Fruit fly (Drosophila melanogaster) whole organism, embryonic: ENCODE data around the gene CG9302.

Experiments used
- Atf3 ChIP-seq: fragments of 200-800 bp; sonication (Bioruptor generic); optimal IDR thresholded peaks from 3 replicates; lab custom pipeline; 2016; ENCODE audit warnings: missing biosample characterization, missing genetic modification characterization
- BEAF-32 ChIP-seq: fragments of 200-800 bp; sonication (Bioruptor generic); optimal IDR thresholded peaks from 3 replicates; lab custom pipeline; 2017; ENCODE audit warnings: missing biosample characterization, missing genetic modification characterization, mild to moderate bottlenecking, moderate library complexity, missing genetic modification reagents
- Bteb2 ChIP-seq: fragments of 200-800 bp; sonication (Bioruptor generic); optimal IDR thresholded peaks from 2 replicates; lab custom pipeline; 2016; ENCODE audit warnings: missing biosample characterization, missing genetic modification characterization
- CG10267 ChIP-seq: fragments of 200-800 bp; sonication (Bioruptor generic); optimal IDR thresholded peaks from 2 replicates; lab custom pipeline; 2018; ENCODE audit warnings: missing biosample characterization, mild to moderate bottlenecking, missing genetic modification characterization, moderate library complexity
- CG10274 ChIP-seq: fragments of 200-800 bp; sonication (Bioruptor generic); optimal IDR thresholded peaks from 3 replicates; lab custom pipeline; 2017; ENCODE audit warnings: missing biosample characterization, mild to moderate bottlenecking, missing genetic modification characterization
- CG11093 ChIP-seq: fragments of 200-800 bp; sonication (Bioruptor generic); IDR thresholded peaks from 3 replicates; pipeline ENCODE4 v1.3.6; 2022; ENCODE audit warnings: missing biosample characterization, missing genetic modification characterization
- CG13894 ChIP-seq: fragments of 200-800 bp; sonication (Bioruptor generic); optimal IDR thresholded peaks from 3 replicates; lab custom pipeline; 2018; ENCODE audit warnings: missing biosample characterization, mild to moderate bottlenecking, missing genetic modification characterization, moderate library complexity
- CG15479 ChIP-seq: fragments of 200-800 bp; sonication (Bioruptor generic); optimal IDR thresholded peaks from 3 replicates; lab custom pipeline; 2019; ENCODE audit warnings: missing biosample characterization, mild to moderate bottlenecking, missing genetic modification characterization, moderate library complexity
- CG15514 ChIP-seq: fragments of 200-800 bp; sonication (Bioruptor generic); optimal IDR thresholded peaks from 3 replicates; lab custom pipeline; 2017; ENCODE audit warnings: missing biosample characterization, missing genetic modification characterization, mild to moderate bottlenecking, moderate library complexity, missing genetic modification reagents
- CG1647 ChIP-seq: fragments of 200-800 bp; sonication (Bioruptor generic); optimal IDR thresholded peaks from 3 replicates; lab custom pipeline; 2016; ENCODE audit warnings: missing biosample characterization, missing genetic modification characterization
- CG17361 ChIP-seq: fragments of 200-800 bp; sonication (Bioruptor generic); IDR thresholded peaks from 3 replicates; pipeline ENCODE4 v1.3.6; 2022; ENCODE audit warnings: missing biosample characterization, missing genetic modification characterization
- CG2199 ChIP-seq: fragments of 200-800 bp; sonication (Bioruptor generic); IDR thresholded peaks from 3 replicates; pipeline ENCODE4 v1.3.6; 2022; ENCODE audit warnings: missing biosample characterization, missing genetic modification characterization
- CG3163 ChIP-seq: fragments of 200-800 bp; sonication (Bioruptor generic); optimal IDR thresholded peaks from 3 replicates; lab custom pipeline; 2016; ENCODE audit warnings: missing biosample characterization, missing genetic modification characterization
- CG3726 ChIP-seq: fragments of 200-800 bp; sonication (Bioruptor generic); IDR thresholded peaks from 3 replicates; pipeline ENCODE4, ENCODE4 v1.3.6; 2022; ENCODE audit warnings: missing biosample characterization, missing genetic modification characterization
- CG4617 ChIP-seq: fragments of 200-800 bp; sonication (Bioruptor generic); optimal IDR thresholded peaks from 3 replicates; lab custom pipeline; 2016; ENCODE audit warnings: missing biosample characterization, missing genetic modification characterization, borderline replicate concordance
- CG6854 ChIP-seq: fragments of 200-800 bp; sonication (Bioruptor generic); optimal IDR thresholded peaks from 3 replicates; lab custom pipeline; 2017; ENCODE audit warnings: missing biosample characterization, mild to moderate bottlenecking, missing genetic modification characterization
- CG7271 ChIP-seq: fragments of 200-800 bp; sonication (Bioruptor generic); optimal IDR thresholded peaks from 2 replicates; lab custom pipeline; 2018; ENCODE audit warnings: missing biosample characterization, mild to moderate bottlenecking, missing genetic modification characterization, moderate library complexity
- CG9817 ChIP-seq: fragments of 200-800 bp; sonication (Bioruptor generic); optimal IDR thresholded peaks from 2 replicates; lab custom pipeline; 2018; ENCODE audit warnings: missing biosample characterization, mild to moderate bottlenecking, missing genetic modification characterization, moderate library complexity
- CG9932 ChIP-seq: fragments of 200-800 bp; sonication (Bioruptor generic); IDR thresholded peaks from 2 replicates; pipeline ENCODE4 v1.3.6; 2022; ENCODE audit warnings: missing biosample characterization, missing genetic modification characterization
- Chrac-16 ChIP-seq: fragments of 200-800 bp; sonication (Bioruptor generic); optimal IDR thresholded peaks from 3 replicates; lab custom pipeline; 2016; ENCODE audit warnings: missing biosample characterization, missing genetic modification characterization
- D19B ChIP-seq: fragments of 200-800 bp; sonication (Bioruptor generic); optimal IDR thresholded peaks from 2 replicates; lab custom pipeline; 2017; ENCODE audit warnings: missing biosample characterization, mild to moderate bottlenecking, missing genetic modification characterization
- E2f2 ChIP-seq: fragments of 200-800 bp; sonication (Bioruptor generic); IDR thresholded peaks from 2 replicates; pipeline ENCODE4 v1.3.6; 2022; ENCODE audit warnings: missing biosample characterization, missing genetic modification characterization
- Eip74EF ChIP-seq, 2 experiments: fragments of 200-800 bp in 1 of 2; fragments of >200 bp in 1 of 2; sonication (Bioruptor generic) in 1 of 2; optimal IDR thresholded peaks; 2 replicates each; lab custom pipeline; 2017 to 2019; ENCODE audit warnings: missing biosample characterization in 2 of 2, missing genetic modification characterization in 2 of 2, mild to moderate bottlenecking in 1 of 2, moderate library complexity in 1 of 2
- Ets65A ChIP-seq: fragments of 200-800 bp; sonication (Bioruptor generic); peaks from one replicate; lab custom pipeline; 2016; ENCODE audit warnings: missing biosample characterization, missing genetic modification characterization
- Ets97D ChIP-seq: fragments of 200-800 bp; sonication (Bioruptor generic); optimal IDR thresholded peaks from 3 replicates; lab custom pipeline; 2016; ENCODE audit warnings: missing biosample characterization, missing genetic modification characterization
- Hand ChIP-seq: fragments of 200-800 bp; sonication (Bioruptor generic); optimal IDR thresholded peaks from 2 replicates; lab custom pipeline; 2017; ENCODE audit warnings: mild to moderate bottlenecking, missing biosample characterization, missing genetic modification reagents, missing genetic modification characterization
- Lhr ChIP-seq: fragments of 200-800 bp; sonication (Bioruptor generic); optimal IDR thresholded peaks from 3 replicates; lab custom pipeline; 2017; ENCODE audit warnings: mild to moderate bottlenecking, missing biosample characterization, missing genetic modification reagents, missing genetic modification characterization
- Nf-YB ChIP-seq: fragments of 200-800 bp; sonication (Bioruptor generic); optimal IDR thresholded peaks from 3 replicates; lab custom pipeline; 2019; ENCODE audit warnings: missing biosample characterization, mild to moderate bottlenecking, missing genetic modification characterization, moderate library complexity
- al ChIP-seq: fragments of 200-800 bp; sonication (Bioruptor generic); IDR thresholded peaks from 2 replicates; pipeline ENCODE4 v1.3.6; 2022; ENCODE audit warnings: missing biosample characterization, missing genetic modification characterization
- amos ChIP-seq: fragments of 200-800 bp; sonication (Bioruptor generic); IDR thresholded peaks from 2 replicates; pipeline ENCODE4 v1.3.6; 2022; ENCODE audit warnings: missing biosample characterization, missing genetic modification characterization; ENCODE audit not compliant: partially characterized antibody
- bcd ChIP-seq: fragments of 200-800 bp; sonication (Bioruptor generic); optimal IDR thresholded peaks from 2 replicates; lab custom pipeline; 2017; ENCODE audit warnings: missing biosample characterization, mild to moderate bottlenecking, missing genetic modification characterization
- cas ChIP-seq: fragments of 200-800 bp; sonication (Bioruptor generic); IDR thresholded peaks from 2 replicates; pipeline ENCODE4 v1.3.6; 2022; ENCODE audit warnings: missing biosample characterization, missing genetic modification characterization
- chif ChIP-seq, 2 experiments: fragments of 200-800 bp; sonication (Bioruptor generic); optimal IDR thresholded peaks; 3 replicates each; lab custom pipeline; 2016; ENCODE audit warnings: missing biosample characterization in 2 of 2, missing genetic modification characterization in 2 of 2
- dati ChIP-seq: fragments of 200-800 bp; sonication (Bioruptor generic); IDR thresholded peaks from 2 replicates; pipeline ENCODE4 v1.3.6; 2022; ENCODE audit warnings: missing biosample characterization, missing genetic modification characterization
- en ChIP-seq: fragments of 200-800 bp; sonication (Bioruptor generic); optimal IDR thresholded peaks from 2 replicates; lab custom pipeline; 2016; ENCODE audit warnings: missing biosample characterization, missing genetic modification characterization
- gfzf ChIP-seq: fragments of 200-800 bp; sonication (Bioruptor generic); optimal IDR thresholded peaks from 2 replicates; lab custom pipeline; 2016; ENCODE audit warnings: missing biosample characterization, mild to moderate bottlenecking, missing genetic modification characterization, moderate library complexity
- grau ChIP-seq: fragments of 200-800 bp; optimal IDR thresholded peaks from 3 replicates; lab custom pipeline; 2019; ENCODE audit warnings: missing biosample characterization, mild to moderate bottlenecking, missing genetic modification characterization, moderate library complexity
- ham ChIP-seq: fragments of 200-800 bp; sonication (Bioruptor generic); IDR thresholded peaks from 2 replicates; pipeline ENCODE4 v1.3.6; 2022; ENCODE audit warnings: missing biosample characterization, missing genetic modification characterization
- jumu ChIP-seq: fragments of 200-800 bp; sonication (Bioruptor generic); optimal IDR thresholded peaks from 3 replicates; lab custom pipeline; 2016; ENCODE audit warnings: missing biosample characterization, missing genetic modification characterization
- org-1 ChIP-seq: fragments of 200-800 bp; sonication (Bioruptor generic); optimal IDR thresholded peaks from 2 replicates; lab custom pipeline; 2017; ENCODE audit warnings: missing biosample characterization, missing genetic modification characterization
- otp ChIP-seq: fragments of 200-800 bp; sonication (Bioruptor generic); IDR thresholded peaks from 3 replicates; pipeline ENCODE4, ENCODE4 v1.3.6; 2022; ENCODE audit warnings: missing biosample characterization, missing genetic modification characterization
- phol ChIP-seq: fragments of 200-800 bp; sonication (Bioruptor generic); optimal IDR thresholded peaks from 3 replicates; lab custom pipeline; 2018; ENCODE audit warnings: missing biosample characterization, mild to moderate bottlenecking, missing genetic modification characterization, moderate library complexity
- psq ChIP-seq: fragments of 200-800 bp; sonication (Bioruptor generic); optimal IDR thresholded peaks from 2 replicates; lab custom pipeline; 2017; ENCODE audit warnings: missing biosample characterization, missing genetic modification characterization
- run ChIP-seq: fragments of 200-800 bp; sonication (Bioruptor generic); optimal IDR thresholded peaks from 3 replicates; lab custom pipeline; 2018; ENCODE audit warnings: missing biosample characterization, mild to moderate bottlenecking, missing genetic modification characterization
- scrt ChIP-seq: fragments of 200-800 bp; sonication (Bioruptor generic); optimal IDR thresholded peaks from 2 replicates; lab custom pipeline; 2018; ENCODE audit warnings: missing biosample characterization, mild to moderate bottlenecking, missing genetic modification characterization, moderate library complexity
- slbo ChIP-seq: fragments of 200-800 bp; sonication (Bioruptor generic); IDR thresholded peaks from 2 replicates; pipeline ENCODE4 v1.3.6; 2022; ENCODE audit warnings: missing biosample characterization, missing genetic modification characterization
- tup ChIP-seq: fragments of 200-800 bp; sonication (Bioruptor generic); optimal IDR thresholded peaks from 2 replicates; lab custom pipeline; 2016; ENCODE audit warnings: missing biosample characterization, mild to moderate bottlenecking, missing genetic modification characterization, moderate library complexity
- unpg ChIP-seq: fragments of 200-800 bp; sonication (Bioruptor generic); optimal IDR thresholded peaks from 3 replicates; lab custom pipeline; 2018; ENCODE audit warnings: missing biosample characterization, mild to moderate bottlenecking, missing genetic modification characterization, moderate library complexity
- wdn ChIP-seq: fragments of 200-800 bp; sonication (Bioruptor generic); IDR thresholded peaks from 2 replicates; pipeline ENCODE4 v1.3.6; 2022; ENCODE audit warnings: missing biosample characterization, missing genetic modification characterization
- wor ChIP-seq: fragments of 200-800 bp; sonication (Bioruptor generic); IDR thresholded peaks from 2 replicates; pipeline ENCODE4 v1.3.6; 2022; ENCODE audit warnings: missing biosample characterization, missing genetic modification characterization

Gene CG9302

dm6 chr2L:13378488-13378964, at the start of gene CG9302, which contains the start of gene beta'COP (continued):
- TF ChIP-seq tup (GFP tag; lab: Kevin White, UChicago), result peak; percentile 1
- no peak for TF ChIP-seq CG6854 (GFP tag; lab: Kevin White, UChicago)
- TF ChIP-seq CG10267 (tag; lab: Kevin White, UChicago), result peak; percentile 70
- TF ChIP-seq CG7271 (tag; lab: Kevin White, UChicago), result no peak
- peak; percentile 67 for TF ChIP-seq CG15514 (GFP tag; lab: Kevin White, UChicago)
- no peak; the same call in 1 of the 2 replicates for TF ChIP-seq wdn (GFP tag; lab: Robert Waterston, UW)
- peak; percentile 18 for TF ChIP-seq psq (GFP tag; lab: Kevin White, UChicago)
- TF ChIP-seq dati, result no peak
- peak; percentile 67 for TF ChIP-seq scrt (GFP tag; lab: Kevin White, UChicago)
- TF ChIP-seq run (tag; lab: Kevin White, UChicago), result no peak
- TF ChIP-seq CG2199 (GFP tag; lab: Robert Waterston, UW), result 0 out of 3 replicates have a peak, but pooled peaks have one; percentile 25
- TF ChIP-seq en, result no peak
- TF ChIP-seq bcd, result peak; percentile 80
- no peak for TF ChIP-seq CG15479
- TF ChIP-seq CG9932, result peak; percentile 81
- TF ChIP-seq CG17361, result peak; percentile 90
- peak; percentile 66 for TF ChIP-seq Chrac-16 (GFP tag; lab: Kevin White, UChicago)
- TF ChIP-seq phol (tag; lab: Kevin White, UChicago), result peak; percentile 81
- no peak for TF ChIP-seq jumu (GFP tag; lab: Kevin White, UChicago)
- peak; percentile 14 for TF ChIP-seq Lhr
- no peak for TF ChIP-seq gfzf (GFP tag; lab: Kevin White, UChicago)
- TF ChIP-seq cas (GFP tag; lab: Robert Waterston, UW), result no peak
- TF ChIP-seq amos (GFP tag; lab: Robert Waterston, UW), result peak; percentile 63
- TF ChIP-seq slbo (GFP tag; lab: Robert Waterston, UW), result peak; percentile 73
- TF ChIP-seq Hand (GFP tag; lab: Kevin White, UChicago), result no peak
- no peak for TF ChIP-seq Atf3 (GFP tag; lab: Kevin White, UChicago)
- no peak for TF ChIP-seq Bteb2 (GFP tag; lab: Kevin White, UChicago)
- no peak for TF ChIP-seq org-1
- TF ChIP-seq al (GFP tag; lab: Robert Waterston, UW), result peak; percentile 59; the same call in 1 of the 2 replicates
- TF ChIP-seq E2f2, result 0 out of 2 replicates have a peak, but pooled peaks have one; percentile 22
- no peak for TF ChIP-seq CG3726
- TF ChIP-seq grau (tag; lab: Kevin White, UChicago), result peak; percentile 81
- TF ChIP-seq CG1647 (GFP tag; lab: Kevin White, UChicago), result peak; percentile 25
- peak; percentile 85 for TF ChIP-seq BEAF-32
- TF ChIP-seq D19B, result no peak
- TF ChIP-seq unpg (GFP tag; lab: Kevin White, UChicago), result peak; percentile 58
- TF ChIP-seq Ets97D (GFP tag; lab: Kevin White, UChicago), result peak; percentile 45
- no peak for TF ChIP-seq CG13894 (tag; lab: Kevin White, UChicago)
- no peak for TF ChIP-seq Eip74EF (GFP tag; optimal IDR thresholded peaks at IDR 0.05; lab: Kevin White, UChicago)
- no peak for TF ChIP-seq otp (GFP tag; lab: Robert Waterston, UW)
- peak; percentile 44; the same call in 1 of the 3 replicates for TF ChIP-seq CG11093
- peak in 1 of 2 experiments; percentile 20 for TF ChIP-seq chif (GFP tag; optimal IDR thresholded peaks at IDR 0.05; lab: Kevin White, UChicago)
- TF ChIP-seq CG9817 (tag; lab: Kevin White, UChicago), result peak; percentile 75
- TF ChIP-seq wor (GFP tag; lab: Robert Waterston, UW), result no peak; the same call in 1 of the 2 replicates
- no peak for TF ChIP-seq CG3163 (GFP tag; lab: Kevin White, UChicago)
- peak; percentile 50 for TF ChIP-seq CG4617
- TF ChIP-seq Nf-YB (GFP tag; lab: Kevin White, UChicago), result no peak
- TF ChIP-seq Ets65A (GFP tag; lab: Kevin White, UChicago), result peak; percentile 93
- TF ChIP-seq ham, result 0 out of 2 replicates have a peak, but pooled peaks have one; percentile 12
- TF ChIP-seq CG10274 (GFP tag; lab: Kevin White, UChicago), result no peak
